Fruit fly (Drosophila melanogaster): Measurements from ENCODE around the gene CG7924.

DNA sequence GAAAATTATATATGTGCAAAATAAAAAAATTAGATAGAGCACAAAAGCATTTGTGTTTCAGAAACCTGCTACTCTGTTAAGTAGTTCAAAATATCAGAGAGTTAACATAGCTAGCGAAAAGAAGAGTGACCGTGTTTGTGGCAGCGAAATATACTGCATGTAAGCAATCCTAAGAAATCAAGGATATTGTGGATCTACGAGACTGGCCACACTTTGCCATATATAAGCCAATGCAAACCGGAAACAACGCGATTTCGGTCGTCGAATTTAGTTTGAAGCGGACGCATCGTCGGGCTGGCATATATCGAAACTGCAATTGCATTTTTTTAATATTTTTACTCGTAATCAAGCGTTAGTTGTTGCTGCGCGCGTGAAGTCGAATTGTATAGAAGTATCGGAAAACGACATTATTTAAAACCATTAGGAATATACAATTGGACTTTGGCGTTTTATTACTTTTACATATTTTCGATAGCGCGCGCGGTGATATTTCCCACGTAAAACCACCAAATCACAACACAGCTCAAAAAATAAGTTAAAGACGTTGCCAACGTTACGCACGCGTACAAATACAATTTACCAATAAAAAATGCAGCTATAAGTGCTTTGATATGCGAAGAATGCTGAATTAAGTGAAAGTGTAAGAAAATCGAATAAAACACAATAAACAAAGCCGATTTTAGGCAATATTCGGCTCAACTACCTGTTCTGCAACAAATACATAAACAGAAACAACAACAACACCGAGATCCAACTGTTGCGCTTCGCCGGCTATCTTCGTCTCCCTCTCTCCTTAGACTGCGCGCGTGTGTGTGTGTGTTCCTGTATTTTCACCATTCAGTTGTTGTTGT, 42.4 kb upstream of the CG7924 start, which contains the start of gene nuf:
- TF ChIP-seq CG8478 (optimal IDR thresholded peaks at IDR 0.05) (no peak), CTCF (optimal IDR thresholded peaks at IDR 0.05) (peak in 1 of 2 experiments; percentile 6)

Measured in S2 (cell line).